Worm (Caenorhabditis elegans): ENCODE results near the gene clh-5.

DNA sequence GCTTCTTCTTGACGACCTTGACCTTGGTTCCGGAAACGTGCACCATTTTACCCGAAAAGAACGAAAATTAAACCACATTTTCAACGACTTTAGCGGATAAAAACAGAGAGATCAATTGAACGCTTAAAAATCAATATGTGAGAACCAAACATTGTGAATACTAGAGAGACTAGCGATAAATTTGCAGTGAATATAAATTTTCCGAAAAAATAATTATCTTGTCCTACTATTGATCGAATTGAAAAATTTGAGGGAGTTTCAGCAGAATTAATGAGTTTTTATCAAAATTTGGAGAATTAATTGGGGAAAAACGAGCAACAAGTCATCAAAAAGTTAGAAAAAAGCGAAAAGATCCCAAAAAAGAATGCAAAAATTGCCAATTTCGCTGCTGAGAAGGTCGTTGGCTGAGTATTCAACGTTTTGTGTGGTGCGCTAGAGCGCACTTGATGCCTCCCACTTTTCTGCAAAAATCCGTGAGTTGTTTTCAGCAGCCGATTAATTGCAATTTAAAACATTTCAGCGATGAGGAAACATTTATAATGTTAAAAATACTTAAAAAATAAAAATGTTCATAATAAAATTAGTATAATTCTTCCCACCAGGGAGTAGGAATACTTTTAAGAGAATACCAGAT, 41.3 kb downstream of the clh-5 start, which contains the start of gene rpl-32:
- peak; percentile 53 for TF ChIP-seq lin-39 (tag; optimal IDR thresholded peaks at IDR 0.05)
- TF ChIP-seq pax-3 (tag; optimal IDR thresholded peaks at IDR 0.05) = no peak
- peak; percentile 78 for TF ChIP-seq rnt-1 (tag; optimal IDR thresholded peaks at IDR 0.05)
- TF ChIP-seq F16B12.6 (tag; optimal IDR thresholded peaks at IDR 0.05) = peak; percentile 83
- TF ChIP-seq jun-1 (tag; optimal IDR thresholded peaks at IDR 0.05) = no peak
- TF ChIP-seq lin-13 (GFP tag; optimal IDR thresholded peaks at IDR 0.05) = peak; percentile 56
- TF ChIP-seq nhr-28 (tag; optimal IDR thresholded peaks at IDR 0.05) = no peak
- TF ChIP-seq ceh-90 (tag; optimal IDR thresholded peaks at IDR 0.05) = no peak
- peak; percentile 8 for TF ChIP-seq ztf-4 (tag; optimal IDR thresholded peaks at IDR 0.05)
- TF ChIP-seq nhr-12 (tag; optimal IDR thresholded peaks at IDR 0.05) = no peak
- TF ChIP-seq sptf-1 (tag; optimal IDR thresholded peaks at IDR 0.05) = no peak
- TF ChIP-seq fos-1 (tag; optimal IDR thresholded peaks at IDR 0.05) = peak; percentile 58
- TF ChIP-seq egl-13 (tag; optimal IDR thresholded peaks at IDR 0.05) = no peak
